Worm (Caenorhabditis elegans): Measurements from ENCODE around the gene nspc-19.

DNA sequence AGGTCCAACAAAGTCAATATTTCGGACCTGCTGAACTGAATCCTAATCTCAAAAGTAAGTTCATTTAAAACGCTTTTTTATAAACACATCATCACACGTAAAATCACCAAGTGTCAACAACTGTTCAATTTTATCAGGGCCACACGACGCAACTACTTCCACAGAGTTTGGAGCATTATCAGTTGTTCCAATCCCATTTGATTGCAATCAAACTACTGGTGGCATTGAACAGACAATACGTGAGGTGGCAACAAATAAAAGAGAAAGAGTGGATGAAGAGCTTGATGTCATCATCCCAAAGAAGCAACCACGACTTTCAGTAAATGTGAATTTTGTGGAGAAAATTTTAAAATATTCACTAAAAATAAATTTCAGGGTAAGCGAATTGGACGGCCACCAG, 32.0 kb upstream of the nspc-19 start:
- TF ChIP-seq him-1 (tag; optimal IDR thresholded peaks at IDR 0.05) (no peak), dao-5 (tag; optimal IDR thresholded peaks at IDR 0.05) (no peak), W03F9.2 (tag; optimal IDR thresholded peaks at IDR 0.05) (no peak)

Data from whole organism, L4/young adult.